Worm (Caenorhabditis elegans): ENCODE results near the gene shpk-1.

DNA sequence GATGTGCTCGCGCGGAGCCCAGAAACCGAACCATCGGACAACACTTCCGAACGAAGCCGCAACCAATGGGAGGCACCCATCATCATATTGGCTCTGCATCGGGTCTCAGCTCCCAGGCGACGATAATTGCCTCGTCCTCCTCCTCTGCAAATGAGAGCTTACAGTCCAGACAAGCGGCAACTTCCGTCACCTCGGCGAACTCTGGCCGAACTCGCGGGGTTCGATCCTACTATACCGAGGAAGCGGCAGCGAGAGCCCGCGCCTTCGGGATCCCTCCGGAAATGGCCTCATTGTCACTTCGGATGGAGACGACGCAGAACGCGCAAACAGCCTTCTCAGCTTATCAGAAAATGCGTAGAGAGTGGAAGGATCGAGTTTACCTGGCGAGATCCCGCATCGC lies 47.1 kb downstream of the shpk-1 start:
- no peak for TF ChIP-seq lsy-27 (tag; optimal IDR thresholded peaks at IDR 0.05; ENCODE audit: borderline replicate concordance, insufficient read depth)
- TF ChIP-seq rcor-1 (GFP tag; IDR thresholded peaks at IDR 0.05), result no peak

Data from whole organism, young adult.